Worm (Caenorhabditis elegans): ENCODE measurements around the gene Y14H12B.2.

The Y14H12B.2 gene

ce11 chrII:3901108-3901507 is 32.4 kb downstream of the Y14H12B.2 start, which contains the start of gene F53C3.4:
Gene F53C3.4 (plus strand): TSS chrII:3901408.
- TF ChIP-seq lir-3 (tag; optimal IDR thresholded peaks at IDR 0.05) (no peak), mdl-1 (tag; optimal IDR thresholded peaks at IDR 0.05) (no peak), vab-7 (GFP tag; IDR thresholded peaks at IDR 0.05) (no peak)

ce11 chrII:3897758-3898494 is 35.6 kb downstream of the Y14H12B.2 start, which contains the start of gene F53C3.6:
Gene F53C3.6 (plus strand): TSS chrII:3898142.
- TF ChIP-seq T20F7.1 (GFP tag; optimal IDR thresholded peaks at IDR 0.05) (no peak), unc-62 (GFP tag; optimal IDR thresholded peaks at IDR 0.05 in 1 of 2) (peak in 1 of 2 experiments; percentile 78), unc-62 (tag; optimal IDR thresholded peaks at IDR 0.05) (no peak), nhr-102 (tag; optimal IDR thresholded peaks at IDR 0.05) (no peak), lsy-2 (tag; optimal IDR thresholded peaks at IDR 0.05) (peak in 1 of 2 experiments; percentile 76), hif-1 (tag; optimal IDR thresholded peaks at IDR 0.05) (peak in 1 of 2 experiments; percentile 24), F10B5.3 (tag; optimal IDR thresholded peaks at IDR 0.05) (no peak), dpl-1 (GFP tag; optimal IDR thresholded peaks at IDR 0.05) (peak; percentile 21), set-16 (GFP tag; IDR thresholded peaks at IDR 0.05) (peak; percentile 94), mdl-1 (tag; optimal IDR thresholded peaks at IDR 0.05) (peak; percentile 6 to 77), ZK337.2 (GFP tag; IDR thresholded peaks at IDR 0.05) (no peak), nhr-28 (tag; optimal IDR thresholded peaks at IDR 0.05) (peak; percentile 54), lin-13 (GFP tag; optimal IDR thresholded peaks at IDR 0.05) (peak; percentile 39), jun-1 (tag; optimal IDR thresholded peaks at IDR 0.05) (no peak), aha-1 (tag) (peak; percentile 98), F37D6.2 (tag; optimal IDR thresholded peaks at IDR 0.05) (peak; percentile 33), daf-19 (GFP tag; conservative IDR thresholded peaks at IDR 0.05) (no peak), saeg-2 (GFP tag; IDR thresholded peaks at IDR 0.05) (no peak), ces-1 (GFP tag; optimal IDR thresholded peaks at IDR 0.05) (no peak), mes-2 (tag; optimal IDR thresholded peaks at IDR 0.05; ENCODE audit: poor library complexity, severe bottlenecking) (peak; percentile 38), daf-12 (tag; optimal IDR thresholded peaks at IDR 0.05) (no peak), mxl-3 (GFP tag; optimal IDR thresholded peaks at IDR 0.05) (peak; percentile 6), ZK546.5 (tag; optimal IDR thresholded peaks at IDR 0.05) (no peak), fos-1 (tag; optimal IDR thresholded peaks at IDR 0.05) (no peak), lin-15B (tag; optimal IDR thresholded peaks at IDR 0.05) (no peak), hlh-11 (tag; optimal IDR thresholded peaks at IDR 0.05) (peak; percentile 70), F26F4.8 (GFP tag; conservative IDR thresholded peaks at IDR 0.05) (no peak), daf-16 (GFP tag; optimal IDR thresholded peaks at IDR 0.05) (peak in 1 of 2 experiments; percentile 1), daf-16 (tag; optimal IDR thresholded peaks at IDR 0.05) (no peak), nhr-48 (tag; optimal IDR thresholded peaks at IDR 0.05) (peak; percentile 54), hmg-1.1 (GFP tag; IDR thresholded peaks at IDR 0.05) (0 out of 2 replicates have a peak, but pooled peaks have one; percentile 37), nhr-11 (tag; optimal IDR thresholded peaks at IDR 0.05) (peak; percentile 28), lir-3 (tag; optimal IDR thresholded peaks at IDR 0.05) (no peak), nhr-6 (tag; optimal IDR thresholded peaks at IDR 0.05) (peak; percentile 18), ceh-82 (tag; optimal IDR thresholded peaks at IDR 0.05) (no peak), dmd-6 (GFP tag; IDR thresholded peaks at IDR 0.05) (peak; percentile 60)

- peak; percentile 92 for TF ChIP-seq aha-1 (tag)
- TF ChIP-seq F26F4.8 (GFP tag; conservative IDR thresholded peaks at IDR 0.05), result no peak
- TF ChIP-seq daf-16 (GFP tag; optimal IDR thresholded peaks at IDR 0.05), result peak in 1 of 2 experiments; percentile 73
- no peak for TF ChIP-seq daf-16 (tag; optimal IDR thresholded peaks at IDR 0.05)
- TF ChIP-seq nhr-28 (tag; optimal IDR thresholded peaks at IDR 0.05), result peak; percentile 42
- TF ChIP-seq nhr-111 (GFP tag; optimal IDR thresholded peaks at IDR 0.05), result no peak
- peak in 1 of 2 experiments; percentile 77 for TF ChIP-seq mdl-1 (tag; optimal IDR thresholded peaks at IDR 0.05)
- TF ChIP-seq duxl-1 (tag; optimal IDR thresholded peaks at IDR 0.05; ENCODE audit: poor library complexity), result peak; percentile 52
- TF ChIP-seq hlh-11 (tag; optimal IDR thresholded peaks at IDR 0.05), result peak; percentile 67
Observed at ce11 chrII:3896920-3897319, 36.6 kb downstream of the Y14H12B.2 start.
